Worm (Caenorhabditis elegans): ENCODE measurements around the gene K11H3.3.

The K11H3.3 gene

DNA sequence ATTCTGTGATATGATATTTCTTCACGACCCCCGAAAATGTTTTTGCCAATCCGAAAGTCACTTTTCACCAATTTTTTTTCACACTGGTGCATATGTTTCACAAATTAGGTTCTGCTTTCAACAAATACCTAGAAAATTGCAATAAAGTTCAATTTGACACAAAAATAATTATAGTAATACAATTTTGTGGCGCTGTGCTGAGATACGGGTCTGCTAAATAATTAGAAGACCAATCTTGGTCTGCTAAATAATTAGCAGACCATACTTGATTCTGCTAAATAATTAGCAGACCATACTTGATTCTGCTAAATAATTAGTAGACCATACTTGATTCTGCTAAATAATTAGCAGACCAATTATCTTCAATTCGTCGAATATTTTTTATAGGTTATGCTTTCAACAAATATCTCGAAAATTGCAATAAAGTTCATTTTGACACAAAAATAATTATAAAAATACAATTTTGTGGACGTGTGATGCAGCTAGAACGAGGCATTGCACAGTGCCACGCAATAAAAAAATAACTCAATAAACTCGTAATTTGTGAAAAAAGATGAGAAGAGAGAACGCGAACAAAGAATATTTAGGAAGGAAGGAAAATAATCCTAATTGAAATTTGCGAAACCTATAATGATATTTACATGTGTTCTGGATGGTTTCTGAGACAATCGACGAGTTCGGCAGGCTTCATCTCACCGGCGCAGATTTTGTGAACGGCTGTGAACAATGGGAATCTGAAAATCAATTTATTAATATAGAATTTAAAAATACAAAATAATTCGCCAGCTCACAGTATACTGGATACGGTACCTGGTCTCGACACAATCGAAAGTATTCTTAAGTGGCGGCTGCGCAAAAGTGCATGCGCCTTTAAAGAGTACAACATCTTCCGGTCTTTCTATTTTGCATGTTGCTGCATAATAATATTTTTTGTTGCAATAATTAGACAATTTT lies 2.3 kb downstream of the K11H3.3 start:
- TF ChIP-seq nhr-21 (tag; optimal IDR thresholded peaks at IDR 0.05): peak; percentile 7
- TF ChIP-seq aly-2 (tag; optimal IDR thresholded peaks at IDR 0.05): no peak

DNA sequence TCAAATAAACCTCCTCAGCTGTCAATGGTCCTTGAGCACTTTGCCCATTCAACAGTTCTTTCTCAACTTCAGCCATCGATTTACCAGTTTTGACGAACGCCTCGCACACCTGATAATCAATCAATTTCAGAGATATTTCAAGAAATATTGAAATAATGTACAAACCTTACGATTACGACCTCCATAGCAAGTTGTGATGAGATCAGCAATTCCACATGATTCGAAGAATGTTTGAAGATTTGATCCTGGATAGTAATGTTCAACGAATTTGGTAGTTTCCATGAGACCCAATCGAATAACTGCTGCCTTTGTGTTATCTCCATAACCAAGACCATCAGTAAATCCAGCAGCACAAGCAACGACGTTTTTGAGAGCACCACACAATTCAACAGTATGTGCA lies 3.3 kb downstream of the K11H3.3 start:
- TF ChIP-seq alr-1 (tag; optimal IDR thresholded peaks at IDR 0.05) (no peak), R02D3.7 (tag; optimal IDR thresholded peaks at IDR 0.05) (no peak), snpc-4 (tag; optimal IDR thresholded peaks at IDR 0.05) (no peak), lsy-2 (tag; optimal IDR thresholded peaks at IDR 0.05) (no peak), ztf-4 (tag; optimal IDR thresholded peaks at IDR 0.05) (no peak), mbf-1 (tag; optimal IDR thresholded peaks at IDR 0.05) (no peak), Y55F3AM.14 (GFP tag; optimal IDR thresholded peaks at IDR 0.05) (no peak), F13H6.1 (tag; optimal IDR thresholded peaks at IDR 0.05) (no peak), aly-2 (tag; optimal IDR thresholded peaks at IDR 0.05) (no peak), nhr-10 (tag; optimal IDR thresholded peaks at IDR 0.05) (no peak), lin-13 (GFP tag; optimal IDR thresholded peaks at IDR 0.05) (no peak), sma-9 (GFP tag; optimal IDR thresholded peaks at IDR 0.05) (no peak), sma-9 (tag; optimal IDR thresholded peaks at IDR 0.05) (no peak), unc-55 (GFP tag; optimal IDR thresholded peaks at IDR 0.05) (no peak), crh-2 (tag; optimal IDR thresholded peaks at IDR 0.05) (no peak), elt-1 (tag; optimal IDR thresholded peaks at IDR 0.05) (no peak), blmp-1 (tag; optimal IDR thresholded peaks at IDR 0.05; ENCODE audit: insufficient read depth) (no peak), ztf-1 (GFP tag; conservative IDR thresholded peaks at IDR 0.05) (no peak), ZK546.5 (tag; optimal IDR thresholded peaks at IDR 0.05) (no peak), nhr-6 (tag; optimal IDR thresholded peaks at IDR 0.05) (no peak), nhr-21 (tag; optimal IDR thresholded peaks at IDR 0.05) (no peak)

- TF ChIP-seq crh-2 (tag; optimal IDR thresholded peaks at IDR 0.05): peak; percentile 50
- no peak for TF ChIP-seq R02D3.7 (tag; optimal IDR thresholded peaks at IDR 0.05)
- peak; percentile 56 for TF ChIP-seq fos-1 (tag; optimal IDR thresholded peaks at IDR 0.05)
- peak in 1 of 2 experiments; percentile 6 for TF ChIP-seq lsy-2 (tag; optimal IDR thresholded peaks at IDR 0.05)
- TF ChIP-seq sem-4 (tag; optimal IDR thresholded peaks at IDR 0.05): no peak
- TF ChIP-seq lin-11 (tag; optimal IDR thresholded peaks at IDR 0.05): no peak
- TF ChIP-seq lin-13 (GFP tag; optimal IDR thresholded peaks at IDR 0.05): no peak
- TF ChIP-seq alr-1 (tag; optimal IDR thresholded peaks at IDR 0.05): no peak
Observed at ce11 chrIII:9857110-9857509, 5.5 kb downstream of the K11H3.3 start.

DNA sequence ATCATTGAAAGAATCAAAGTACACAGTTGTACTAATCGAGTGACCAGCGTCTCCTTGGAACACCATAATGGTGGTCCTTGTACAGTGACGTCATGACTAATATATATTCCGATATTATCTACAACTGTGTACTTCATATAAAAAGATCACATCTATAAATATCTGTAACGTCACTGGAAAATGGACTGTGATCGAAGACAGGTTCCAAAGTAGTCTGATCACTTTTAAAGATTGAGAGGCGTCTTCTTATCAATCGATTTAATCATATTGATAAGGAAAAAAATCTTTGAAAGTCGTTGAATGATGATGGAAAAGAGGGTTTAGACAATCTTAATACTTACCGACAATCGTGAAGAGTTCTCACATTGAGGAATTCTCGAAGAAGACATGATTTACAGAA lies 6.4 kb downstream of the K11H3.3 start:
- TF ChIP-seq nhr-25 (tag; optimal IDR thresholded peaks at IDR 0.05) (peak; percentile 34), nhr-77 (tag; optimal IDR thresholded peaks at IDR 0.05) (no peak), fos-1 (tag; optimal IDR thresholded peaks at IDR 0.05) (peak; percentile 1), elt-1 (tag; optimal IDR thresholded peaks at IDR 0.05) (no peak), gmeb-1 (tag; optimal IDR thresholded peaks at IDR 0.05) (no peak), skn-1 (tag; optimal IDR thresholded peaks at IDR 0.05) (no peak), F13H6.1 (tag; optimal IDR thresholded peaks at IDR 0.05) (no peak), nhr-6 (tag; optimal IDR thresholded peaks at IDR 0.05) (no peak), sma-9 (GFP tag; optimal IDR thresholded peaks at IDR 0.05) (peak; percentile 78), sma-9 (tag; optimal IDR thresholded peaks at IDR 0.05) (no peak)

DNA sequence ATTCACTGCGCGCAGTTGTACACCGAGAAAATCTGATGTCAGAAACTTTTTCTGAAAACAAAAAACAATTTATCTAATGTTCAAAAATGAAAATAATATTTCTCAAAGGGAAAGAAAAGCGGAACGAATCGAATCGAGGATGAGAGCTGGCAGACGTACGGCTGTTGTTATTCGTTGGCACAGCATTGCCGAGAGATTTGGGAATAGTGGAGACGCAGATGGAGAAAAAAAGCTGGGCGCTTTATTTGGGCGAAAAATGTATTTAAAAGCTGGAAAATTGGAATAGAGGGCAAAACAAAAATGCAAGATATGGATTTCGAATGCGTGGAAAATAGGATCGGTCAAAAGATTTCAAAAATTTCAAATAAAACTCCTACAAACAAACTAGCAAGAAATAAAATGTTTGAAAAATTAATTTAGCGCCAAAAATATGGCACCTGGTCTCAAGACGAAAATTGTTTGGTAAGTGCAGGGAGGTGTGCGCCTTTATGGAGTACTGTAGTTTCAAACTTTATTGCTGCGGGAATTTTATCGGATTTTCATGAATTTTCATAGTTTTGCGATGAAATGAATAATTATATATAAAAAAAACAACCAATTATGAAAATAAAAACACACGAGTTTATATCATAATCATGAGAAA lies 7.6 kb downstream of the K11H3.3 start, which contains the start of gene gpdh-2:
gpdh-2 (minus strand) TSS at position 51 of the 643 bp plus-strand sequence.
- no peak for TF ChIP-seq C34F6.9 (tag; optimal IDR thresholded peaks at IDR 0.05)
- TF ChIP-seq lsy-2 (tag; optimal IDR thresholded peaks at IDR 0.05): peak in 1 of 2 experiments; percentile 14
- TF ChIP-seq skn-1 (tag; optimal IDR thresholded peaks at IDR 0.05): no peak
- peak; percentile 9 for TF ChIP-seq snpc-4 (tag; optimal IDR thresholded peaks at IDR 0.05)
- peak; percentile 27 for TF ChIP-seq nhr-129 (tag; optimal IDR thresholded peaks at IDR 0.05)
